Worm (Caenorhabditis elegans) whole organism, L1 larva: ENCODE measurements around the gene pqn-67.

Source experiments
- aha-1 ChIP-seq: fragments of 150-350 bp; optimal IDR thresholded peaks from 2 replicates; lab custom pipeline; 2014; ENCODE audit warnings: missing biosample characterization, missing genetic modification characterization
- mdl-1 ChIP-seq, 2 experiments: fragments of 150-350 bp; optimal IDR thresholded peaks; 2 replicates each; lab custom pipeline; 2014 to 2017; ENCODE audit warnings: missing biosample characterization in 2 of 2, missing genetic modification characterization in 2 of 2, inconsistent platforms in 1 of 2
- nhr-11 ChIP-seq: fragments of 150-350 bp; optimal IDR thresholded peaks from 2 replicates; lab custom pipeline; 2014; ENCODE audit warnings: missing biosample characterization, missing genetic modification characterization
- nhr-237 ChIP-seq: fragments of 150-350 bp; optimal IDR thresholded peaks from 2 replicates; lab custom pipeline; 2014; ENCODE audit warnings: missing biosample characterization, missing genetic modification characterization
- nhr-28 ChIP-seq: fragments of 150-350 bp; optimal IDR thresholded peaks from 2 replicates; lab custom pipeline; 2014; ENCODE audit warnings: missing biosample characterization, missing genetic modification characterization
- nhr-76 ChIP-seq: sonication (generic microtip); optimal IDR thresholded peaks from 2 replicates; lab custom pipeline; 2017; ENCODE audit warnings: missing biosample characterization, missing genetic modification characterization
- nhr-90 ChIP-seq: sonication (generic microtip); optimal IDR thresholded peaks from 2 replicates; lab custom pipeline; 2016; ENCODE audit warnings: mild to moderate bottlenecking, missing genetic modification characterization, missing compliant biosample characterization; ENCODE audit not compliant: poor library complexity
- snpc-4 ChIP-seq: fragments of 150-350 bp; optimal IDR thresholded peaks from 2 replicates; lab custom pipeline; 2014; ENCODE audit warnings: missing biosample characterization, missing genetic modification characterization
- swsn-7 ChIP-seq: sonication (generic microtip); optimal IDR thresholded peaks from 2 replicates; lab custom pipeline; 2016; ENCODE audit warnings: missing genetic modification characterization, missing compliant biosample characterization
- unc-130 ChIP-seq: fragments of 150-350 bp; optimal IDR thresholded peaks from 2 replicates; lab custom pipeline; 2017; ENCODE audit warnings: missing biosample characterization, missing genetic modification characterization, inconsistent platforms
- ztf-4 ChIP-seq: fragments of 150-350 bp; optimal IDR thresholded peaks from 2 replicates; lab custom pipeline; 2014; ENCODE audit warnings: missing biosample characterization, missing genetic modification characterization

DNA sequence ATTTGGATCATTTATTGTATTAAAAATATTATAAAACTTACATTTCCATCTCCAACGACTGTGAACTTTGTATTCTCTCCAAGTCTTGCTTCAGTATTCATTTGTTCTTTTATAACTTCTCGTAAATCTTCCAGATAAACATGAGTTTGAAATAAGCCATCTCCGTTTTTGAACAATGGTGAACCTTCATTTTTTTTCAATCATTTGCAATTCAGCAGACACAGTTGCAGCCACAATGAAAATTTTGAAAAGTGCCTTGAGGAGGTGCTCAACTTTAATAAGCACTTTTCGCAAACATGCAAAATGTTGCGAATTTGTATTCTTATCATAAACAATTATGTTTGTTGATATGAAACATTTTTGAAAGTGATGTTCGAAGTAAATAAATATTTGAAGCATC, 20.0 kb downstream of the pqn-67 start, which contains the start of gene T16G1.3:
- no peak for TF ChIP-seq aha-1 (tag; lab: Kevin White, UChicago)
- no peak for TF ChIP-seq nhr-76 (tag; lab: Kevin White, UChicago)
- no peak for TF ChIP-seq snpc-4 (tag; lab: Kevin White, UChicago)
- no peak for TF ChIP-seq nhr-237 (tag; lab: Kevin White, UChicago)
- no peak for TF ChIP-seq swsn-7 (tag; lab: Kevin White, UChicago)
- no peak for TF ChIP-seq nhr-90 (tag; lab: Kevin White, UChicago)
- TF ChIP-seq unc-130 (tag; lab: Kevin White, UChicago), result no peak
- no peak for TF ChIP-seq nhr-28 (tag; lab: Kevin White, UChicago)
- TF ChIP-seq ztf-4, result no peak
- no peak for TF ChIP-seq nhr-11 (tag; lab: Kevin White, UChicago)
- TF ChIP-seq mdl-1 (tag; optimal IDR thresholded peaks at IDR 0.05; lab: Kevin White, UChicago), result no peak
